Worm (Caenorhabditis elegans): Measurements from ENCODE around the gene str-136.

- TF ChIP-seq snpc-4 (tag; optimal IDR thresholded peaks at IDR 0.05) (no peak), unc-62 (GFP tag; optimal IDR thresholded peaks at IDR 0.05) (no peak), ama-1 (optimal IDR thresholded peaks at IDR 0.05) (no peak), nhr-129 (tag; optimal IDR thresholded peaks at IDR 0.05) (no peak), skn-1 (tag; optimal IDR thresholded peaks at IDR 0.05) (no peak), unc-55 (GFP tag; optimal IDR thresholded peaks at IDR 0.05) (no peak), nhr-77 (tag; optimal IDR thresholded peaks at IDR 0.05) (no peak), R02D3.7 (tag; optimal IDR thresholded peaks at IDR 0.05) (no peak)
Measured at ce11 chrV:8323545-8323944, 44.8 kb upstream of the str-136 start.

Measured in whole organism, L2 larva.